Fruit fly (Drosophila melanogaster) whole organism, adult: ENCODE results near the gene mei-41.
A peak's percentile ranks its signal among the peaks of the same experiment; 100 is the strongest.

Source experiments
- CG11617 ChIP-seq: fragments of 200-800 bp; sonication (Bioruptor generic); optimal IDR thresholded peaks from 2 replicates; lab custom pipeline; 2017; ENCODE audit warnings: mild to moderate bottlenecking, missing biosample characterization, missing genetic modification reagents, missing genetic modification characterization
- CG12768 ChIP-seq: fragments of 200-800 bp; sonication (Bioruptor generic); optimal IDR thresholded peaks from 2 replicates; lab custom pipeline; 2017; ENCODE audit warnings: missing biosample characterization, missing genetic modification characterization, mild to moderate bottlenecking, moderate library complexity, missing genetic modification reagents
- CG14711 ChIP-seq: fragments of 200-800 bp; sonication (Bioruptor generic); optimal IDR thresholded peaks from 2 replicates; lab custom pipeline; 2018; ENCODE audit warnings: missing biosample characterization, mild to moderate bottlenecking, missing genetic modification characterization, moderate library complexity
- CG1620 ChIP-seq: fragments of 200-800 bp; sonication (Bioruptor generic); optimal IDR thresholded peaks from 2 replicates; lab custom pipeline; 2016; ENCODE audit warnings: missing biosample characterization, missing genetic modification characterization
- CG33017 ChIP-seq: fragments of 200-800 bp; sonication (Bioruptor generic); optimal IDR thresholded peaks from 2 replicates; lab custom pipeline; 2018; ENCODE audit warnings: missing biosample characterization, mild to moderate bottlenecking, missing genetic modification characterization, moderate library complexity
- CG5204 ChIP-seq: fragments of 200-800 bp; sonication (Bioruptor generic); optimal IDR thresholded peaks from 2 replicates; lab custom pipeline; 2016; ENCODE audit warnings: missing biosample characterization, missing genetic modification characterization
- CG7045 ChIP-seq: fragments of 200-800 bp; sonication (Bioruptor generic); optimal IDR thresholded peaks from 2 replicates; lab custom pipeline; 2017; ENCODE audit warnings: missing biosample characterization, mild to moderate bottlenecking, missing genetic modification characterization
- CG7101 ChIP-seq: fragments of 200-800 bp; sonication (Bioruptor generic); optimal IDR thresholded peaks from 2 replicates; lab custom pipeline; 2018; ENCODE audit warnings: missing biosample characterization, mild to moderate bottlenecking, missing genetic modification characterization, moderate library complexity
- Clk ChIP-seq: fragments of 200-800 bp; sonication (Bioruptor generic); optimal IDR thresholded peaks from 2 replicates; lab custom pipeline; 2017; ENCODE audit warnings: missing biosample characterization, missing genetic modification characterization
- Crg-1 ChIP-seq: fragments of 200-800 bp; sonication (Bioruptor generic); optimal IDR thresholded peaks from 2 replicates; lab custom pipeline; 2016; ENCODE audit warnings: missing biosample characterization, missing genetic modification characterization
- Hr96 ChIP-seq: fragments of 200-800 bp; sonication (Bioruptor generic); optimal IDR thresholded peaks from 2 replicates; lab custom pipeline; 2016; ENCODE audit warnings: missing biosample characterization, missing genetic modification characterization
- Mnt ChIP-seq: fragments of 200-800 bp; sonication (Bioruptor generic); optimal IDR thresholded peaks from 2 replicates; lab custom pipeline; 2016; ENCODE audit warnings: missing biosample characterization, mild to moderate bottlenecking, missing genetic modification characterization
- bab1 ChIP-seq: fragments of 200-800 bp; sonication (Bioruptor generic); optimal IDR thresholded peaks from 3 replicates; lab custom pipeline; 2019; ENCODE audit warnings: missing biosample characterization, mild to moderate bottlenecking, missing genetic modification characterization, moderate library complexity
- cic ChIP-seq: fragments of 200-800 bp; sonication (Bioruptor generic); optimal IDR thresholded peaks from 2 replicates; lab custom pipeline; 2017; ENCODE audit warnings: missing biosample characterization, mild to moderate bottlenecking, missing genetic modification characterization, moderate library complexity
- cnc ChIP-seq, 2 experiments: fragments of >200 bp; optimal IDR thresholded peaks; 2 replicates each; lab custom pipeline; 2017
- kay ChIP-seq: fragments of 200-800 bp; sonication (Bioruptor generic); peaks from one replicate; lab custom pipeline; 2016; ENCODE audit warnings: missing biosample characterization, missing genetic modification characterization, borderline replicate concordance
- ovo ChIP-seq: fragments of 200-800 bp; sonication (Bioruptor generic); optimal IDR thresholded peaks from 2 replicates; lab custom pipeline; 2016; ENCODE audit warnings: missing biosample characterization, missing genetic modification characterization
- pad ChIP-seq: fragments of 200-800 bp; sonication (Bioruptor generic); optimal IDR thresholded peaks from 3 replicates; lab custom pipeline; 2017; ENCODE audit warnings: missing biosample characterization, missing genetic modification characterization, mild to moderate bottlenecking, moderate library complexity, missing genetic modification reagents
- tj ChIP-seq: fragments of 200-800 bp; sonication (Bioruptor generic); optimal IDR thresholded peaks from 3 replicates; lab custom pipeline; 2017; ENCODE audit warnings: missing biosample characterization, mild to moderate bottlenecking, missing genetic modification characterization, moderate library complexity
- toe ChIP-seq: fragments of 200-800 bp; sonication (Bioruptor generic); optimal IDR thresholded peaks from 2 replicates; lab custom pipeline; 2016; ENCODE audit warnings: missing biosample characterization, missing genetic modification characterization

mei-41 gene

DNA sequence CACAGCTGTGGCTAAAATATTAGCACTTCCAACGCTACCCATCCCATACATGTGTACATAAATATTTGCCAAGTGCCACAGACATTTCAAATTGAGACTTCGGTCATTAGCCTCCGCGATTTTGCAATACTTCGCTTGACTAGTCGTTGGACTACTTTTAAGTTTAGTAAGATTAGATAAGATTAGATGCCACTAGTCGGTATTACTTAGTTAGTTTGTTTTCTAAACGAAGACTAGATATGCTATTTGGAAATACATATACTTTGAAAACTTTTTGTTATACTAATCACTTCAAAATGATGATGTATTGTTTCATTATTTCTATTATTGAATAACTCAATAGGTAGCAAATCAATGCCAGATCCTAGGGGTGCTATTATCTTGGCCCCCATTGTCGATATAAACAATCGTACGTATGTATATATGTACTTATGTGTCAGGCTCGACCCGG, 5.5 kb upstream of the mei-41 start:
- TF ChIP-seq pad (peak; percentile 8), CG1620 (GFP tag; lab: Kevin White, UChicago) (no peak), CG7101 (tag; lab: Kevin White, UChicago) (peak; percentile 36), CG33017 (tag; lab: Kevin White, UChicago) (no peak), CG11617 (GFP tag; lab: Kevin White, UChicago) (peak; percentile 22), CG7045 (GFP tag; lab: Kevin White, UChicago) (no peak), CG12768 (GFP tag; lab: Kevin White, UChicago) (peak; percentile 53), toe (GFP tag; lab: Kevin White, UChicago) (no peak), CG14711 (tag; lab: Kevin White, UChicago) (peak; percentile 25), tj (GFP tag; lab: Kevin White, UChicago) (peak; percentile 8), bab1 (GFP tag; lab: Kevin White, UChicago) (no peak), Mnt (GFP tag; lab: Kevin White, UChicago) (no peak), cnc (optimal IDR thresholded peaks at IDR 0.05; lab: Kevin White, UChicago) (no peak)

DNA sequence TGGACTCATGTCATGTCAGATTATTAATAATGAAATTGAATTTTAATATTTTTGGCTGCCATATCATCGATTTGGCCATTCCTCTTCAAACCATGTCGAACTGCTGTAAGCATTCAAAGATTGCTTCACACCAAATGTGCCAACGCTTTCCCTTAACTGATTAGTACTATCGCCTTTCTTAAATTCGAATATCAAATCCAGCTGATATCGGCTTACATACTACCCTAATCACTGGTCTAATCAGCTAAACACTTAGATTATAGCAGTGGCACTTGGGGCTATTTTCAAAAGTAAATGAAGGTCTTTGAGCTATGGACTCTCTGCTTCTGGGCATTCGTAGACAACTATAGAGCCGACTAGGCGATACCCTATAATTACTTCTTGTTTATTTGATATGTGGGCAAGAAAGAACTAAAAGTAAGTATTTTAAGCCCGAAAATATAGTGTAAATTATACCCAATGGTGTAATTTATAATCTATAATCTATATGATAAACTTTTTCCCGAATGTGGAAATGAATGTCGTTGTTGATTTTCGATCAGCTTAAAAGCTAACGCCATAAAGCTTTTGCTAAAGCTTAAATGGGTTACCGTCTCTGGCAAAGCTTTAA, 12.4 kb downstream of the mei-41 start:
- TF ChIP-seq Mnt (GFP tag; lab: Kevin White, UChicago) (no peak), kay (GFP tag; lab: Kevin White, UChicago) (no peak), CG7045 (GFP tag; lab: Kevin White, UChicago) (peak; percentile 30), CG33017 (tag; lab: Kevin White, UChicago) (peak; percentile 78), pad (peak; percentile 11), CG11617 (GFP tag; lab: Kevin White, UChicago) (peak; percentile 35), ovo (GFP tag; lab: Kevin White, UChicago) (no peak), CG14711 (tag; lab: Kevin White, UChicago) (peak; percentile 82), CG5204 (GFP tag; lab: Kevin White, UChicago) (no peak), cic (no peak), Hr96 (GFP tag; lab: Kevin White, UChicago) (peak; percentile 3), tj (GFP tag; lab: Kevin White, UChicago) (no peak), CG7101 (tag; lab: Kevin White, UChicago) (peak; percentile 72), Clk (no peak), bab1 (GFP tag; lab: Kevin White, UChicago) (peak; percentile 81), CG1620 (GFP tag; lab: Kevin White, UChicago) (no peak), CG12768 (GFP tag; lab: Kevin White, UChicago) (peak; percentile 39), Crg-1 (GFP tag; lab: Kevin White, UChicago) (no peak), cnc (optimal IDR thresholded peaks at IDR 0.05; lab: Kevin White, UChicago) (no peak), toe (GFP tag; lab: Kevin White, UChicago) (no peak)

- TF ChIP-seq CG7101 (tag; lab: Kevin White, UChicago): no peak
Measured at dm6 chrX:16404803-16405202, 13.3 kb downstream of the mei-41 start, which contains the start of gene CG9981. TSS of gene CG9981 (minus strand) at chrX:16405122.

DNA sequence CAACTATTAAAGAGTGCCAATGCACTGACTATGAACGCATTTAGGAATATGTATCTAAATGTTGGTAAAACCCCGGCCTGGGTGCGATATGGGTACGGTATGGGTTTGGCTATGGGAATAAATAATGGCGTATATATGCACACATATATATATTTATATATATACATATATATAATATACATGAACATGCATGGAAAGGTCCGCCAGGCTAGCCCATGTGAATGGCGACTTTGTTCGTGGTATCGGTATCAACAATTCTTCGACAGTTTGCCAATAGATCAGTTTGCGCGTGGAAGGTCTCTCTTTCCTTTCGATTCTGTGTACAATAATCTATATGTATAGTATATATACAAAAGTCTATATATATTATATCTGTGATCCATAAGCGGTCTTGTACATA, 13.7 kb downstream of the mei-41 start, which contains the start of gene CG4301:
TSS of gene CG4301 (plus strand) at position 301 of the 400 bp plus-strand sequence.
- TF ChIP-seq Hr96 (GFP tag; lab: Kevin White, UChicago) (no peak), CG11617 (GFP tag; lab: Kevin White, UChicago) (no peak), toe (GFP tag; lab: Kevin White, UChicago) (no peak), ovo (GFP tag; lab: Kevin White, UChicago) (no peak), CG12768 (GFP tag; lab: Kevin White, UChicago) (no peak), CG7045 (GFP tag; lab: Kevin White, UChicago) (no peak), kay (GFP tag; lab: Kevin White, UChicago) (no peak), Clk (no peak), Mnt (GFP tag; lab: Kevin White, UChicago) (no peak), cnc (optimal IDR thresholded peaks at IDR 0.05; lab: Kevin White, UChicago) (no peak), CG7101 (tag; lab: Kevin White, UChicago) (no peak), CG14711 (tag; lab: Kevin White, UChicago) (no peak)

DNA sequence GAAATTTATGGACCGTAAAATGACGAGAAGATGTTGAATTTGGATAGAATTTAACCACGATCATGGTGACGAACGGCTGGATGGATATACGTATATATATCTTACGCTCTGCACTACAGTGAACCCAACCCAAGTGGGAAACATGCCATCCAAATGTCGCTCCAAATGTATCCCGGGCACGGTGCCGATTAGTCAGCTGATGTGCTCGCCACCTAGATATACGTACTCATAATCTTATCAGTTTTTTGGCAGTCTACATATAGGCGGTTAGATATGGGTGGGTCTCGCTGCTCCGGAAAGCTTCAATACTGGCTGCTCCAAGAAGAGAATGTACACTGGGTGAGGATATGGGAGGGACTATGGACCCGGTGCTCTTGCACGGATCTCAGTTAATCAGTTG, 14.6 kb downstream of the mei-41 start:
- TF ChIP-seq CG33017 (tag; lab: Kevin White, UChicago) (no peak), toe (GFP tag; lab: Kevin White, UChicago) (no peak), CG7045 (GFP tag; lab: Kevin White, UChicago) (no peak), cnc (optimal IDR thresholded peaks at IDR 0.05; lab: Kevin White, UChicago) (no peak), Clk (no peak), pad (no peak)

DNA sequence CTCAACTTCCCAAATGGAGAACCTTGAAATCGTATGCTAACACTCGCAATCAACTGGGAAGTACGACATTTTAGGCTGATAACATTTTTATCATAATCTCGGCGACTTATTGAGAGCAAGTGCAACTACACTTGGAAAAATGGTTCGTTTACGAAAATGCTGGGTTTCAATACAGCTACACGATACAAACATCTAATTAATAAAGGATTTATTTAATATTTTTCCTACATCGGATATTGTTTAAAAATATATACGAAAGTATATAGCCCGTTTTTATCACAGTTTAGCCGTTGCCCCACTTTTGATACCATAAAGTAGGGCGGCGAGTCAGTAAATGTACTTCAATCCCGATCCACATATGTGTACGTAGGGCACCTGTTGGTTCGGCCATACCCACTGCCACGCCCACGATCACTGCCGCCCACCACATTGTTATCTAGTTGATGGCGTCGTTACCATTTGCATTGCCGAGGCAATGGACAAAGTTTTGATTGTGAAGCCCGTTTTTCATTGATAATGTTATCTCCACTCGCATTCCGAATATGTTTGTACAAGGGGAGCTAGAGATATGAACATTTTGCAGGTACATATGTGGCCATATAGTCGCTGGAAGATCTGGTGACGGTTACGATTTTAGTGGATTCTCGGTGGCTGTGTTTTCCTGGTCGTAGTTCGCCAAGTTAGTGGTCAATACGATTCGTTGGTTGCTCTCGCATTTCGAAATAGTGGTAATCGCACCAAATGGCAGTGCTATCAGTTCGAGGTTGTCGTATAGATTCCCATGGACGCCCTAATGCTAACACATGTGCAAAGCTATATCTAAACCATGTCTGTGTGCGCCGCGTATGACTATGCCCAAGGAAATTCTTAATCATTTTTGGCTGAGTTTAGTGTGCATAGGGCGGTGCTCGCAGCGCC, 23.2 kb downstream of the mei-41 start, which contains the start of gene Traf-like:
TSS of gene Traf-like (plus strand) at position 596 of the 918 bp plus-strand sequence.
- TF ChIP-seq Clk: no peak
- no peak for TF ChIP-seq CG7101 (tag; lab: Kevin White, UChicago)
- TF ChIP-seq ovo (GFP tag; lab: Kevin White, UChicago): no peak
- TF ChIP-seq kay (GFP tag; lab: Kevin White, UChicago): peak; percentile 55
- peak; percentile 22 for TF ChIP-seq Mnt (GFP tag; lab: Kevin White, UChicago)
- peak; percentile 38 for TF ChIP-seq cic
- TF ChIP-seq bab1 (GFP tag; lab: Kevin White, UChicago): no peak
- no peak for TF ChIP-seq CG12768 (GFP tag; lab: Kevin White, UChicago)
- TF ChIP-seq CG33017 (tag; lab: Kevin White, UChicago): no peak
- no peak for TF ChIP-seq Hr96 (GFP tag; lab: Kevin White, UChicago)
- no peak for TF ChIP-seq CG5204 (GFP tag; lab: Kevin White, UChicago)
- TF ChIP-seq CG7045 (GFP tag; lab: Kevin White, UChicago): no peak
- no peak for TF ChIP-seq Crg-1 (GFP tag; lab: Kevin White, UChicago)
- no peak for TF ChIP-seq CG11617 (GFP tag; lab: Kevin White, UChicago)
- no peak for TF ChIP-seq CG14711 (tag; lab: Kevin White, UChicago)
- TF ChIP-seq CG1620 (GFP tag; lab: Kevin White, UChicago): no peak
- no peak for TF ChIP-seq pad
- no peak for TF ChIP-seq cnc (optimal IDR thresholded peaks at IDR 0.05; lab: Kevin White, UChicago)
